Worm (Caenorhabditis elegans): ENCODE data around the gene osta-3.

The osta-3 gene

DNA sequence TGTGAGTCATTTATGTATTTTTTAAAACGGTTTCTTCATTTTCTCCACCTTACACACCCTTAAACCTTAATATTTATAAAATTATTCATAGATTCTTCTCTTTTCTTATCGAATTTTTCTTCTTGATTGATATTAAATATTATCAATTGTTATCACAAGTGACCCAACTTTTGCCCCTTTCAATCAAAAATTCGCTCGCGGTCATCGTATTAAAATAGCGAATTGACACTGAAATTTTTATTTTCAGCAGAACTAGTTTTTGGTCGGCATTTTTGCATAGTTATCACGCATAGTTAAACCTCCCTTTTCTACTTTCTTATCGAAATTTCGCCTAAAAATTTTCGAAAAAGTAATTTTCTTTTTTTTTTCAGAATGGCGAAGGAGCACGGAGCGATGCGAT, 330 bp downstream of the osta-3 start:
- TF ChIP-seq ceh-36 (tag; optimal IDR thresholded peaks at IDR 0.05), result no peak
- TF ChIP-seq hnd-1 (tag; optimal IDR thresholded peaks at IDR 0.05), result no peak
- no peak for TF ChIP-seq sea-1 (GFP tag; conservative IDR thresholded peaks at IDR 0.05)
- TF ChIP-seq hmg-4 (GFP tag; optimal IDR thresholded peaks at IDR 0.05), result no peak
- no peak for TF ChIP-seq flt-1 (GFP tag; IDR thresholded peaks at IDR 0.05)
- no peak for TF ChIP-seq tra-4 (tag; optimal IDR thresholded peaks at IDR 0.05)
- no peak for TF ChIP-seq aly-1 (tag; optimal IDR thresholded peaks at IDR 0.05)
- TF ChIP-seq B0310.2 (tag; optimal IDR thresholded peaks at IDR 0.05), result no peak
- TF ChIP-seq tbx-11 (GFP tag; IDR thresholded peaks at IDR 0.05), result no peak
- TF ChIP-seq ets-7 (tag; optimal IDR thresholded peaks at IDR 0.05), result no peak
- TF ChIP-seq tbx-37 (GFP tag; conservative IDR thresholded peaks at IDR 0.05), result no peak
- no peak for TF ChIP-seq ama-1 (optimal IDR thresholded peaks at IDR 0.05)
- no peak for TF ChIP-seq pes-1 (GFP tag; IDR thresholded peaks at IDR 0.05)

DNA sequence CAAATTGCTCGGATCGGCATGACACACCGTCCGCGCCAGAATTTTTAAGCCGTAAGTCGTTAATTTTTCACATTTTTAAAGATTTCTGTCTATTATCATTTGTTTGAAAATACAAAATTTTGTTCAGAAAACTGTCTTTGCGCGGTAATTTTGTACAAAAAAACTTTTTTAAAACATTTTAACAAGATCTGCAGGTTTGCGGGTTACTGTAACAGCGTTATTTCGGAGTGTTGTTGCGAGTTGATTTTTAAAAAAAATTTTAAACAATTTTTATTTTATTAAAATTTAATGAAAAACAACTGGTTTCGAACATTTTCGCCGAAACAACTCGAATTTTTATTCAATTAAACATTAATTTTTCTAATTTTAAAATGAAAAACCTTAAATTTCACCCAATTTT, 775 bp downstream of the osta-3 start:
- TF ChIP-seq ceh-36 (tag; optimal IDR thresholded peaks at IDR 0.05) (no peak), ceh-13 (GFP tag; optimal IDR thresholded peaks at IDR 0.05) (no peak), hmbx-1 (tag; optimal IDR thresholded peaks at IDR 0.05) (no peak), tra-4 (tag; optimal IDR thresholded peaks at IDR 0.05) (no peak), hnd-1 (tag; optimal IDR thresholded peaks at IDR 0.05) (no peak), aly-1 (tag; optimal IDR thresholded peaks at IDR 0.05) (no peak), ets-7 (tag; optimal IDR thresholded peaks at IDR 0.05) (no peak), hmg-4 (GFP tag; optimal IDR thresholded peaks at IDR 0.05) (no peak), sea-1 (GFP tag; conservative IDR thresholded peaks at IDR 0.05) (no peak), F13C5.2 (tag; optimal IDR thresholded peaks at IDR 0.05) (no peak), B0310.2 (tag; optimal IDR thresholded peaks at IDR 0.05) (no peak), pes-1 (GFP tag; IDR thresholded peaks at IDR 0.05) (no peak), flt-1 (GFP tag; IDR thresholded peaks at IDR 0.05) (no peak), tbx-37 (GFP tag; conservative IDR thresholded peaks at IDR 0.05) (no peak), ama-1 (optimal IDR thresholded peaks at IDR 0.05) (no peak), tbx-11 (GFP tag; IDR thresholded peaks at IDR 0.05) (no peak), scrt-1 (GFP tag; IDR thresholded peaks at IDR 0.05) (no peak)

DNA sequence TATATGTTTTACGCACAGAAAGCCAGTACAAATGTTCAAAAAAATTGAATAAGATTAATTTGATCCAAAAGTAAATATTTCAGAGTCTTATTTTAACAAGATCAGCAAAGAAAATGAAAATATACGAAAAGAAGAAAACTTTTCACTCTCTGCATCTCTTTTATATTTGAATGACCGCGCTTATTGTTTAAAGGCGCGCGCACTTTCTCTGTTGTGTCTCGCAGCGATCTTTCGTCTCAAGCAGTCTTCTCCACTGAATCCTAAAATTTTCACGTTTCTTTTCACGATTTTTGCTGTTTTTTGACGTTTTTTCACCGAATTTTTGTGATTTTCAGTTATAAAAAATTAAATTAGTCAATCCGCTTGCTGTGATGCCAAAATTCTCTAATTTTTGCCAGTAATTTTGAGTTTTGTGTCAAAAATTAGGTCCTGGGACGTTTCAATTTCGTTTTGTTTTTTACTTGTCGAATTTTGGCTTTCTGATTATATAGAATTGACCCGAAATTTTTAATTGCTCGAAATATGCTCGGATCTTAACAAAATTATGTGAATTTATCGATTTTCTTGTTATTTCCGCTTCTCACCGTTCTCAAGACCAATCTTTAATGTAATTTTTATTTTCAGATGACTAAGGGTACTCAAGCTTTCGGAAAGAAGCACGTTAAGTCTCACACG, 2.7 kb downstream of the osta-3 start, which contains the start of gene W01D2.1:
Gene W01D2.1 (plus strand): TSS at position 625 of the 675 bp plus-strand sequence.
- no peak for TF ChIP-seq tbx-37 (GFP tag; conservative IDR thresholded peaks at IDR 0.05)
- TF ChIP-seq hmg-4 (GFP tag; optimal IDR thresholded peaks at IDR 0.05), result no peak
- TF ChIP-seq ceh-13 (GFP tag; optimal IDR thresholded peaks at IDR 0.05), result no peak
- TF ChIP-seq hnd-1 (tag; optimal IDR thresholded peaks at IDR 0.05), result no peak
- no peak for TF ChIP-seq sea-1 (GFP tag; conservative IDR thresholded peaks at IDR 0.05)
- no peak for TF ChIP-seq tbx-11 (GFP tag; IDR thresholded peaks at IDR 0.05)

DNA sequence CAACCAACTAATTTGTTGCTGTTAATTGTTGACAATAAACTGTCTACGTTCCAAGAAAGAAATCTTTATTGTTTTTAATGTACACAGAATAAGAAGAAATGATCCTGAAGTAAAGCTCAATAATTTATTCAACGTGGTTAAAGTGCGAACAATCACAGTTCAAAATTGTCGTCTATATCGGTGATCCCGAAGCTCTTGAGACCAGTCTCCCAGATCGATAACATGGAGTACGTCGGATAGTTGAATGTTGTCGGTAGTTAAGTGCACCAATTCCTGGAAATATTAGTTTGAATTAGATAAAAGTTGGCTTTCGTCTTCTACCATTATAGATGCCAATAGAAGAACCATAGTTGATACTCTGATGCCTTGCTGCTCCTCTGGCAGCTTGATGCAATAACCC, 3.8 kb downstream of the osta-3 start:
- TF ChIP-seq hmbx-1 (tag; optimal IDR thresholded peaks at IDR 0.05) (no peak), pes-1 (GFP tag; IDR thresholded peaks at IDR 0.05) (no peak), hnd-1 (tag; optimal IDR thresholded peaks at IDR 0.05) (no peak)

DNA sequence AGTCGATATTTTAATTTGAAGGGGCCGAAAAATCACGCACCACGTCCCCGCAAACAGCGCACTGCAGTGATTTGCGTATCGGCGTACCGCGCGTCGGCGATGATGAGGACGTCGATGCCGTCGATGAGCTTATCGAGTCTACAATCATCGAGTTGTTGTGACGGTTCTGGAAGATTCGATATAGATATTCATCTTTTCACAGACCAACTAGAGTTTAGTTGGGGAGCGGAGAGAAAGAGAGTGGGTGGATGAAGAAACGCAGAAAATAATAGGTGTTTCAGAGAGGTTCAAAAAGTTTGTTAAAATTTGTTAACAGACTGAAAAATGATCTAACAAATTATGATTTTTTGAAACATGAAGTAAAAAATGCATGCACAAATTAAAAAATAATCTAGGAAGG, 6.0 kb downstream of the osta-3 start, which contains the start of gene nhr-61:
Gene nhr-61 (minus strand): TSS at position 168 of the 400 bp plus-strand sequence.
- no peak for TF ChIP-seq pes-1 (GFP tag; IDR thresholded peaks at IDR 0.05)
- no peak for TF ChIP-seq ceh-36 (tag; optimal IDR thresholded peaks at IDR 0.05)
- TF ChIP-seq tbx-37 (GFP tag; conservative IDR thresholded peaks at IDR 0.05), result no peak
- TF ChIP-seq ceh-13 (GFP tag; optimal IDR thresholded peaks at IDR 0.05), result no peak
- no peak for TF ChIP-seq hnd-1 (tag; optimal IDR thresholded peaks at IDR 0.05)
- TF ChIP-seq tbx-11 (GFP tag; IDR thresholded peaks at IDR 0.05), result no peak
- TF ChIP-seq hmg-4 (GFP tag; optimal IDR thresholded peaks at IDR 0.05), result no peak
- no peak for TF ChIP-seq hmbx-1 (tag; optimal IDR thresholded peaks at IDR 0.05)
- no peak for TF ChIP-seq tra-4 (tag; optimal IDR thresholded peaks at IDR 0.05)
- TF ChIP-seq ets-7 (tag; optimal IDR thresholded peaks at IDR 0.05), result no peak
- TF ChIP-seq F13C5.2 (tag; optimal IDR thresholded peaks at IDR 0.05), result no peak
- TF ChIP-seq aly-1 (tag; optimal IDR thresholded peaks at IDR 0.05), result no peak
- TF ChIP-seq B0310.2 (tag; optimal IDR thresholded peaks at IDR 0.05), result no peak
- TF ChIP-seq scrt-1 (GFP tag; IDR thresholded peaks at IDR 0.05), result no peak
- no peak for TF ChIP-seq flt-1 (GFP tag; IDR thresholded peaks at IDR 0.05)
- TF ChIP-seq ama-1 (optimal IDR thresholded peaks at IDR 0.05), result no peak

DNA sequence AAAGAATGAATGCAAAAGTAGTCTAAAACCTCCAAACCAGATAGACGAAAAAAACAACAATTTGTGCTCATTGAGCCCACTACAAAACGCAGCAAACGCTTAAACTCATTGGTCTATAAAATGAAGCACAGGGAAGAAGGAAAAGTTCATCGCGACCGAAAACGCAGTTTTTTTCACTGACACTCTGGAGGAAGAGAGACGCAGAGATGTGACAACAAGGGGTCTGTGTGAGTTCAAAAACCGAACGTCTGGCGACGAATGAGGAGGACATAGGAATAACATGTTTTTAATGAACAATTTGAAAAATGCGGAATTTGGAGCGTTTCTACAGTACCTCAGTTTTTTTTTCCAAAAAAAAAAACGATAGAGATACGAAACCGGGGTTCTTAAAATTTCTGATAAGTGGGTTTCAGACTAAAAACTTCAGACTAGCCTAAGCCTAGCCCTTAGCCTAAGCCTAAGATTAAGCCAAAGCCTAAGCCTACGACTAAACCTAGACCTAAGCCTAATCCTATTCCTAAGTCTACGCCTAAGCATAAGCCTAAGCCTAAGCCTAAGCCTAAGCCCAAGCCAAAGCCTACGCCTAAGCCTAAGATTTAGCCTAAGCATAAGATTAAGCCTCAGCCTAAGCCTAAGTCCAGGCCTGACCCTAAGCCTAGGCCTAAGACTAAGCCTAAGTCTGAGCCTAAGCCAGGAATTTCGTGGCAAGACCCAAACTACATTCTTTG, 7.1 kb downstream of the osta-3 start:
- TF ChIP-seq sea-1 (GFP tag; conservative IDR thresholded peaks at IDR 0.05) (no peak), flt-1 (GFP tag; IDR thresholded peaks at IDR 0.05) (no peak), hnd-1 (tag; optimal IDR thresholded peaks at IDR 0.05) (no peak), ceh-36 (tag; optimal IDR thresholded peaks at IDR 0.05) (peak; percentile 87), tbx-37 (GFP tag; conservative IDR thresholded peaks at IDR 0.05) (no peak)

DNA sequence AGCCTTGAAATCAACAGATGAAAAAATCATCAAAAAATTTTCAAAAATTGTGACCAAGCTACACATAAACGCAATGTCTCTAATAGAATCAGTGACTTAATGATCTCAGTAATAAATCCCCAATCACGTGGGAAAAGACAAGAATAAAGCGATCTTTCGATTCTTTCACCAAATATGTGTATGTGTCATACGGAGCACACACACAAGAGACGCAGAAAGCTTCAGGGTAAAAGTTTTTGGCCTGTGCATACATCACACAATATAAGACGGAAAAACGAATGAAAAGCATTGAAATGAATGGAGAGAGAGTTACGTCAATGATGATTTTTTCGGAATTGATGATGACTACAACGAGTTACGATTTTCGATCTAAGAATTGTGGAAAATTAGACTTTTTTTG, 8.1 kb downstream of the osta-3 start:
- TF ChIP-seq scrt-1 (GFP tag; IDR thresholded peaks at IDR 0.05) (no peak), F13C5.2 (tag; optimal IDR thresholded peaks at IDR 0.05) (no peak), flt-1 (GFP tag; IDR thresholded peaks at IDR 0.05) (no peak), hmbx-1 (tag; optimal IDR thresholded peaks at IDR 0.05) (no peak), aly-1 (tag; optimal IDR thresholded peaks at IDR 0.05) (no peak), tbx-37 (GFP tag; conservative IDR thresholded peaks at IDR 0.05) (no peak), sea-1 (GFP tag; conservative IDR thresholded peaks at IDR 0.05) (no peak), hnd-1 (tag; optimal IDR thresholded peaks at IDR 0.05) (no peak), ceh-13 (GFP tag; optimal IDR thresholded peaks at IDR 0.05) (no peak), hmg-4 (GFP tag; optimal IDR thresholded peaks at IDR 0.05) (no peak), ceh-36 (tag; optimal IDR thresholded peaks at IDR 0.05) (no peak), pes-1 (GFP tag; IDR thresholded peaks at IDR 0.05) (no peak), tbx-11 (GFP tag; IDR thresholded peaks at IDR 0.05) (no peak), B0310.2 (tag; optimal IDR thresholded peaks at IDR 0.05) (no peak), tra-4 (tag; optimal IDR thresholded peaks at IDR 0.05) (no peak), ets-7 (tag; optimal IDR thresholded peaks at IDR 0.05) (no peak), ama-1 (optimal IDR thresholded peaks at IDR 0.05) (no peak)
